Worm (Caenorhabditis elegans): ENCODE results near the gene R09E10.8.

DNA sequence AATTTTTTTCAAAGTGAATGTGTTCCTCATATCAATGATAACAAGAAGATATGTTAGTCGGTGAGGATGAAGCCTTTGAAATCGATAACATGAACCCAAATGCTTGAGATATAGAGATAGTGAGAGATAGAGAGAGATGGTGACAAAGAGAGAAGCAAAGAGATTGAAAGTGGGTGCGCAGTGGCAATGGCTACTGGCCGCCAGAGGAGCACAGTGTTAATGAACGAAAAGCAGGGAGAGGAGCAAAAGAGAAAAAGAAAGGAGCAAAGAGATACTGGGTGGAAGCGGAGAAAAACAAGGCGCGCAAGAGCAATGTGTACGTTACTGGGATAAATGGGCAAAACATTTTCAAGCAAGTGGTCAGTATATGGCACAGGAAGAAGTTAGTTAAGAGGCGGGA lies 34.4 kb upstream of the R09E10.8 start:
- TF ChIP-seq nhr-11 (tag; optimal IDR thresholded peaks at IDR 0.05) (no peak), nhr-23 (tag; optimal IDR thresholded peaks at IDR 0.05) (no peak), lsy-2 (tag; optimal IDR thresholded peaks at IDR 0.05) (peak in 1 of 2 experiments; percentile 38), elt-3 (tag; optimal IDR thresholded peaks at IDR 0.05) (no peak), mab-5 (tag; optimal IDR thresholded peaks at IDR 0.05) (no peak), peb-1 (tag; optimal IDR thresholded peaks at IDR 0.05) (no peak), lin-39 (tag; optimal IDR thresholded peaks at IDR 0.05) (no peak), ceh-82 (tag; optimal IDR thresholded peaks at IDR 0.05) (no peak), ztf-11 (tag; optimal IDR thresholded peaks at IDR 0.05) (no peak), gmeb-1 (tag; optimal IDR thresholded peaks at IDR 0.05) (no peak), unc-62 (GFP tag; optimal IDR thresholded peaks at IDR 0.05) (no peak)
